Worm (Caenorhabditis elegans) whole organism, L4 larva: ENCODE results near the gene mrps-11.
A peak's percentile ranks its signal among the peaks of the same experiment; 100 is the strongest.
"Not testable (repeated sequence)": the region's sequence is repeated elsewhere in the genome, so short reads cannot be mapped to it uniquely, and the experiment has no call there.

ENCODE experiments used
- F10B5.3 ChIP-seq: sonication (generic microtip); optimal IDR thresholded peaks from 2 replicates; lab custom pipeline; 2016; ENCODE audit warnings: mild to moderate bottlenecking, missing genetic modification characterization, missing compliant biosample characterization
- F37D6.2 ChIP-seq: sonication (generic microtip); optimal IDR thresholded peaks from 2 replicates; lab custom pipeline; 2016; ENCODE audit warnings: mild to moderate bottlenecking, missing genetic modification characterization, missing compliant biosample characterization
- F44E2.7 ChIP-seq: fragments of 200-800 bp; sonication (Bioruptor generic); IDR thresholded peaks from 2 replicates; pipeline ENCODE4 v2.1.2; 2022; ENCODE audit warnings: missing genetic modification characterization, missing compliant biosample characterization
- F49E8.2 ChIP-seq: sonication (generic microtip); optimal IDR thresholded peaks from 2 replicates; lab custom pipeline; 2016; ENCODE audit warnings: missing compliant biosample characterization, mild to moderate bottlenecking, missing genetic modification characterization, borderline replicate concordance
- R02D3.7 ChIP-seq: fragments of 150-350 bp; sonication (generic microtip); optimal IDR thresholded peaks from 3 replicates; lab custom pipeline; 2014; ENCODE audit warnings: missing biosample characterization, missing genetic modification characterization
- T20F7.1 ChIP-seq: fragments of 200-800 bp; sonication (Bioruptor generic); optimal IDR thresholded peaks from 2 replicates; lab custom pipeline; 2018; ENCODE audit warnings: mild to moderate bottlenecking, missing genetic modification characterization, missing compliant biosample characterization
- Y5F2A.4 ChIP-seq: fragments of 200-800 bp; sonication (Bioruptor generic); optimal IDR thresholded peaks from 2 replicates; lab custom pipeline; 2018; ENCODE audit warnings: mild to moderate bottlenecking, missing genetic modification characterization, missing compliant biosample characterization
- aha-1 ChIP-seq: fragments of 150-350 bp; peaks from one replicate; lab custom pipeline; 2014; ENCODE audit warnings: missing biosample characterization, missing genetic modification characterization
- ama-1 ChIP-seq: fragments of 150-350 bp; optimal IDR thresholded peaks from 2 replicates; lab custom pipeline; 2014; ENCODE audit warnings: inconsistent platforms, mixed read lengths
- arid-1 ChIP-seq: fragments of 200-800 bp; sonication (Bioruptor generic); conservative IDR thresholded peaks from 2 replicates; pipeline ENCODE4 v1.3.6; 2022; ENCODE audit warnings: missing genetic modification reagents, missing genetic modification characterization, missing compliant biosample characterization
- attf-4 ChIP-seq: sonication (generic microtip); optimal IDR thresholded peaks from 3 replicates; lab custom pipeline; 2017; ENCODE audit warnings: missing biosample characterization, missing genetic modification characterization
- ceh-20 ChIP-seq: fragments of 200-800 bp; sonication (Bioruptor generic); IDR thresholded peaks from 2 replicates; pipeline ENCODE4 v1.3.6; 2022; ENCODE audit warnings: missing genetic modification reagents, missing genetic modification characterization, missing compliant biosample characterization
- ceh-44 ChIP-seq: fragments of 200-800 bp; sonication (Bioruptor generic); IDR thresholded peaks from 2 replicates; pipeline ENCODE4 v1.3.6; 2022; ENCODE audit warnings: missing genetic modification reagents, missing genetic modification characterization, missing compliant biosample characterization
- ces-1 ChIP-seq: fragments of 150-350 bp; sonication (generic microtip); optimal IDR thresholded peaks from 4 replicates; lab custom pipeline; 2014; ENCODE audit warnings: missing biosample characterization, missing genetic modification reagents, missing genetic modification characterization
- ctbp-1 ChIP-seq: fragments of 200-800 bp; sonication (Bioruptor generic); IDR thresholded peaks from 2 replicates; pipeline ENCODE4 v1.3.6; 2022; ENCODE audit warnings: missing genetic modification reagents, missing genetic modification characterization, missing compliant biosample characterization
- daf-8 ChIP-seq: fragments of 200-800 bp; sonication (Bioruptor generic); IDR thresholded peaks from 2 replicates; pipeline ENCODE4 v1.3.6; 2022; ENCODE audit warnings: missing genetic modification characterization, missing compliant biosample characterization
- dmd-6 ChIP-seq: fragments of 200-800 bp; sonication (Bioruptor generic); IDR thresholded peaks from 2 replicates; pipeline ENCODE4 v1.3.6; 2022; ENCODE audit warnings: missing genetic modification reagents, missing genetic modification characterization, missing compliant biosample characterization
- dmd-8 ChIP-seq: fragments of 200-800 bp; sonication (Bioruptor generic); IDR thresholded peaks from 2 replicates; pipeline ENCODE4 v1.3.6; 2022; ENCODE audit warnings: missing genetic modification characterization, missing compliant biosample characterization
- dmd-9 ChIP-seq: fragments of 200-800 bp; sonication (Bioruptor generic); IDR thresholded peaks from 2 replicates; pipeline ENCODE4 v1.3.6; 2022; ENCODE audit warnings: missing genetic modification reagents, missing genetic modification characterization, missing compliant biosample characterization
- dpl-1 ChIP-seq: fragments of 150-350 bp; optimal IDR thresholded peaks from 2 replicates; lab custom pipeline; 2014; ENCODE audit warnings: missing biosample characterization, missing genetic modification reagents, missing genetic modification characterization
- dve-1 ChIP-seq: sonication (generic microtip); optimal IDR thresholded peaks from 2 replicates; lab custom pipeline; 2017; ENCODE audit warnings: antibody characterized with exemption, mild to moderate bottlenecking, missing genetic modification characterization, missing compliant biosample characterization; ENCODE audit not compliant: insufficient read depth
- gei-8 ChIP-seq: fragments of 200-800 bp; sonication (Bioruptor generic); optimal IDR thresholded peaks from 2 replicates; lab custom pipeline; 2018; ENCODE audit warnings: mild to moderate bottlenecking, missing genetic modification characterization, missing compliant biosample characterization
- hlh-11 ChIP-seq: fragments of 200-800 bp; sonication (Bioruptor generic); optimal IDR thresholded peaks from 2 replicates; lab custom pipeline; 2018; ENCODE audit warnings: mild to moderate bottlenecking, missing genetic modification characterization, missing compliant biosample characterization
- hlh-30 ChIP-seq: sonication (generic microtip); optimal IDR thresholded peaks from 2 replicates; lab custom pipeline; 2017; ENCODE audit warnings: antibody characterized with exemption, mild to moderate bottlenecking, missing genetic modification characterization, missing compliant biosample characterization; ENCODE audit not compliant: insufficient read depth
- lim-7 ChIP-seq: fragments of 200-800 bp; sonication (Bioruptor generic); IDR thresholded peaks from 2 replicates; pipeline ENCODE4 v1.3.6; 2022; ENCODE audit warnings: missing genetic modification characterization, missing compliant biosample characterization
- lir-3 ChIP-seq: sonication (generic microtip); optimal IDR thresholded peaks from 2 replicates; lab custom pipeline; 2016; ENCODE audit warnings: mild to moderate bottlenecking, missing genetic modification characterization, missing compliant biosample characterization
- mdl-1 ChIP-seq, 2 experiments: fragments of 150-350 bp in 1 of 2; sonication (generic microtip) in 1 of 2; optimal IDR thresholded peaks; 2 replicates each; lab custom pipeline; 2014 to 2017; ENCODE audit warnings: missing biosample characterization in 2 of 2, missing genetic modification characterization in 2 of 2
- mxl-2 ChIP-seq: fragments of 200-800 bp; sonication (Bioruptor generic); conservative IDR thresholded peaks from 2 replicates; pipeline ENCODE4 v1.3.6; 2022; ENCODE audit warnings: missing genetic modification reagents, missing genetic modification characterization, missing compliant biosample characterization
- mxl-3 ChIP-seq: fragments of 200-800 bp; sonication (Bioruptor generic); optimal IDR thresholded peaks from 2 replicates; lab custom pipeline; 2018; ENCODE audit warnings: mild to moderate bottlenecking, missing genetic modification characterization, missing compliant biosample characterization
- nhr-102 ChIP-seq: sonication (generic microtip); optimal IDR thresholded peaks from 2 replicates; lab custom pipeline; 2016; ENCODE audit warnings: mild to moderate bottlenecking, missing genetic modification characterization, moderate library complexity, missing compliant biosample characterization
- nhr-111 ChIP-seq: fragments of 200-800 bp; sonication (Bioruptor generic); optimal IDR thresholded peaks from 2 replicates; lab custom pipeline; 2018; ENCODE audit warnings: mild to moderate bottlenecking, missing genetic modification characterization, missing compliant biosample characterization
- nhr-25 ChIP-seq: sonication (generic microtip); optimal IDR thresholded peaks from 2 replicates; lab custom pipeline; 2017; ENCODE audit warnings: missing genetic modification characterization, mild to moderate bottlenecking, missing compliant biosample characterization, antibody characterized with exemption, moderate library complexity, borderline replicate concordance; ENCODE audit not compliant: insufficient read depth
- rbr-2 ChIP-seq: sonication (generic microtip); optimal IDR thresholded peaks from 2 replicates; lab custom pipeline; 2016; ENCODE audit warnings: missing genotype, missing genetic modification characterization, missing compliant biosample characterization
- sdz-12 ChIP-seq: fragments of 200-800 bp; sonication (Bioruptor generic); optimal IDR thresholded peaks from 2 replicates; lab custom pipeline; 2018; ENCODE audit warnings: mild to moderate bottlenecking, missing genetic modification characterization, missing compliant biosample characterization
- set-16 ChIP-seq: fragments of 200-800 bp; sonication (Bioruptor generic); IDR thresholded peaks from 2 replicates; pipeline ENCODE4 v1.3.6; 2022; ENCODE audit warnings: missing genetic modification reagents, missing genetic modification characterization, missing compliant biosample characterization
- snpc-1.2 ChIP-seq: fragments of 200-800 bp; sonication (Bioruptor generic); IDR thresholded peaks from 2 replicates; pipeline ENCODE4 v1.3.6; 2022; ENCODE audit warnings: missing genetic modification reagents, missing genetic modification characterization, missing compliant biosample characterization
- spr-3 ChIP-seq: fragments of 200-800 bp; sonication (Bioruptor generic); optimal IDR thresholded peaks from 2 replicates; lab custom pipeline; 2018; ENCODE audit warnings: mild to moderate bottlenecking, missing genetic modification characterization, missing compliant biosample characterization
- tra-1 ChIP-seq: fragments of 200-800 bp; sonication (Bioruptor generic); IDR thresholded peaks from 2 replicates; pipeline ENCODE4 v1.3.6; 2022; ENCODE audit warnings: missing genetic modification reagents, missing genetic modification characterization, missing compliant biosample characterization
- unc-62 ChIP-seq, 3 experiments: fragments of 150-350 bp in 1 of 3; sonication (generic microtip); optimal IDR thresholded peaks in 2 of 3; peaks in 1 of 3; 1 replicate in 1 of 3; 2 replicates in 2 of 3; lab custom pipeline; 2014 to 2017; ENCODE audit warnings: missing biosample characterization in 3 of 3, missing genetic modification characterization in 3 of 3, missing genetic modification reagents in 3 of 3, missing genotype in 1 of 3
- ztf-11 ChIP-seq: fragments of 150-350 bp; optimal IDR thresholded peaks from 2 replicates; lab custom pipeline; 2014; ENCODE audit warnings: missing biosample characterization, missing genetic modification characterization

Gene mrps-11

ce11 chrV:12509922-12510582, 15.6 kb upstream of the mrps-11 start:
- TF ChIP-seq F10B5.3 (tag; lab: Kevin White, UChicago): peak; percentile 1
- peak; percentile 3 for TF ChIP-seq lir-3 (tag; lab: Kevin White, UChicago)
- peak; percentile 51 for TF ChIP-seq Y5F2A.4 (GFP tag; lab: Kevin White, UChicago)
- TF ChIP-seq gei-8 (GFP tag; lab: Kevin White, UChicago): peak; percentile 62
- peak; percentile 91 for TF ChIP-seq nhr-111
- TF ChIP-seq mxl-3 (GFP tag; lab: Kevin White, UChicago): peak; percentile 28
- TF ChIP-seq sdz-12: peak; percentile 76
- peak; percentile 4 for TF ChIP-seq hlh-11 (tag; lab: Kevin White, UChicago)
- TF ChIP-seq aha-1 (tag; lab: Kevin White, UChicago): peak; percentile 79
- peak; percentile 88 for TF ChIP-seq spr-3 (GFP tag; lab: Kevin White, UChicago)
- TF ChIP-seq unc-62 (GFP tag; optimal IDR thresholded peaks at IDR 0.05 in 1 of 2; lab: Kevin White, UChicago): peak in 1 of 2 experiments; percentile 87
- TF ChIP-seq unc-62 (tag; optimal IDR thresholded peaks at IDR 0.05; lab: Kevin White, UChicago): not testable (repeated sequence)

ce11 chrV:12506185-12506584, 11.8 kb upstream of the mrps-11 start, which contains the start of gene nlp-46:
Gene nlp-46 (minus strand): TSS chrV:12506285.
- no peak for TF ChIP-seq ces-1 (GFP tag; lab: Kevin White, UChicago)
- no peak for TF ChIP-seq dmd-9 (GFP tag; lab: Robert Waterston, UW)
- TF ChIP-seq ama-1 (lab: Kevin White, UChicago): no peak
- peak in 1 of 2 experiments; percentile 59 for TF ChIP-seq unc-62 (GFP tag; optimal IDR thresholded peaks at IDR 0.05 in 1 of 2; lab: Kevin White, UChicago)
- TF ChIP-seq unc-62 (tag; optimal IDR thresholded peaks at IDR 0.05; lab: Kevin White, UChicago): no peak

ce11 chrV:12505730-12506129, 11.3 kb upstream of the mrps-11 start:
- TF ChIP-seq set-16 (no peak), aha-1 (tag; lab: Kevin White, UChicago) (peak; percentile 23)

ce11 chrV:12503494-12503893, 9.1 kb upstream of the mrps-11 start, which contains the start of gene T28H10.1:
Gene T28H10.1 (plus strand): TSS chrV:12503794.
- TF ChIP-seq tra-1 (GFP tag; lab: Robert Waterston, UW): no peak
- TF ChIP-seq snpc-1.2 (GFP tag; lab: Robert Waterston, UW): 0 out of 2 replicates have a peak, but pooled peaks have one; percentile 30
- TF ChIP-seq, all 104 proteins: peak for 1

ce11 chrV:12497725-12498263, 3.4 kb upstream of the mrps-11 start, which contains the start of the genes W04D2.4 and rbm-25:
Gene W04D2.4 (minus strand): TSS chrV:12497755.
Gene rbm-25 (plus strand): TSS chrV:12498213.
- TF ChIP-seq hlh-30 (tag; lab: Kevin White, UChicago) (peak; percentile 63), mdl-1 (tag; optimal IDR thresholded peaks at IDR 0.05; lab: Kevin White, UChicago) (no peak), daf-8 (GFP tag; lab: Robert Waterston, UW) (no peak), rbr-2 (tag; lab: Kevin White, UChicago) (peak; percentile 72), F37D6.2 (tag; lab: Kevin White, UChicago) (peak; percentile 48), snpc-1.2 (GFP tag; lab: Robert Waterston, UW) (no peak), ceh-44 (GFP tag; lab: Robert Waterston, UW) (no peak), arid-1 (GFP tag; lab: Robert Waterston, UW) (no peak), nhr-102 (peak; percentile 67), attf-4 (tag; lab: Kevin White, UChicago) (no peak), dpl-1 (peak; percentile 81), ctbp-1 (GFP tag; lab: Robert Waterston, UW) (0 out of 2 replicates have a peak, but pooled peaks have one; percentile 52), ceh-20 (GFP tag; lab: Robert Waterston, UW) (no peak), dmd-6 (GFP tag; lab: Robert Waterston, UW) (peak; percentile 63), R02D3.7 (no peak), F49E8.2 (tag; lab: Kevin White, UChicago) (no peak), T20F7.1 (GFP tag; lab: Kevin White, UChicago) (peak; percentile 80), mxl-2 (GFP tag; lab: Robert Waterston, UW) (no peak), F44E2.7 (no peak), ces-1 (GFP tag; lab: Kevin White, UChicago) (no peak), dmd-8 (GFP tag; lab: Robert Waterston, UW) (no peak), lim-7 (no peak), dve-1 (peak; percentile 82), nhr-25 (tag; lab: Kevin White, UChicago) (no peak), ztf-11 (tag; lab: Kevin White, UChicago) (no peak)
